Worm (Caenorhabditis elegans) whole organism, late embryonic: ENCODE measurements around the gene T03D8.6.

Source experiments
- C08G9.2 ChIP-seq: sonication (generic microtip); optimal IDR thresholded peaks from 2 replicates; lab custom pipeline; 2016; ENCODE audit warnings: mild to moderate bottlenecking, missing genetic modification characterization, moderate library complexity, missing compliant biosample characterization
- K02D7.2 ChIP-seq: sonication (generic microtip); optimal IDR thresholded peaks from 2 replicates; lab custom pipeline; 2017; ENCODE audit warnings: mild to moderate bottlenecking, missing genetic modification characterization, missing compliant biosample characterization
- ama-1 ChIP-seq: fragments of 150-350 bp; optimal IDR thresholded peaks from 2 replicates; lab custom pipeline; 2014
- ceh-48 ChIP-seq: sonication (generic microtip); optimal IDR thresholded peaks from 2 replicates; lab custom pipeline; 2016; ENCODE audit warnings: missing genetic modification characterization, inconsistent platforms, missing compliant biosample characterization
- madf-2 ChIP-seq: sonication (generic microtip); optimal IDR thresholded peaks from 2 replicates; lab custom pipeline; 2017; ENCODE audit warnings: missing genetic modification characterization, missing compliant biosample characterization
- pha-4 ChIP-seq: fragments of 150-350 bp; optimal IDR thresholded peaks from 2 replicates; lab custom pipeline; 2018; ENCODE audit warnings: missing biosample characterization, missing genetic modification reagents, missing genetic modification characterization
- sox-2 ChIP-seq: fragments of 200-800 bp; sonication (Bioruptor generic); IDR thresholded peaks from 2 replicates; pipeline ENCODE4 v1.3.6; 2022; ENCODE audit warnings: missing genetic modification reagents, missing genetic modification characterization, missing compliant biosample characterization
- unc-42 ChIP-seq: sonication (generic microtip); optimal IDR thresholded peaks from 2 replicates; lab custom pipeline; 2016; ENCODE audit warnings: missing genotype, missing genetic modification characterization, missing compliant biosample characterization

ce11 chrV:20845524-20846208 is 25.5 kb upstream of the T03D8.6 start, which contains the start of the genes F31D4.2 and fkb-6:
- TF ChIP-seq ceh-48 (tag; lab: Kevin White, UChicago), result peak; percentile 89
- no peak for TF ChIP-seq ama-1 (lab: Kevin White, UChicago)
- TF ChIP-seq K02D7.2 (tag; lab: Kevin White, UChicago), result no peak
- peak; percentile 1; the same call in 1 of the 2 replicates for TF ChIP-seq sox-2 (GFP tag; lab: Robert Waterston, UW)
- no peak for TF ChIP-seq madf-2
- TF ChIP-seq unc-42 (tag; lab: Kevin White, UChicago), result peak; percentile 37
- TF ChIP-seq C08G9.2 (tag; lab: Kevin White, UChicago), result no peak
- no peak for TF ChIP-seq pha-4
